Worm (Caenorhabditis elegans): ENCODE results near the gene pxl-1.

pxl-1 gene

ce11 chrIII:5863774-5864173 is 32.0 kb downstream of the pxl-1 start, which contains the start of gene dnpp-1:
Gene dnpp-1, minus strand, starts transcription at chrIII:5863803.
- TF ChIP-seq ceh-8 (GFP tag; optimal IDR thresholded peaks at IDR 0.05) (no peak), unc-30 (tag; optimal IDR thresholded peaks at IDR 0.05) (no peak), mef-2 (tag; optimal IDR thresholded peaks at IDR 0.05) (no peak), F16B12.6 (tag; optimal IDR thresholded peaks at IDR 0.05) (no peak), ceh-90 (tag; optimal IDR thresholded peaks at IDR 0.05) (no peak), isw-1 (GFP tag; IDR thresholded peaks at IDR 0.05) (no peak), nhr-76 (tag; optimal IDR thresholded peaks at IDR 0.05) (no peak), lin-35 (GFP tag; optimal IDR thresholded peaks at IDR 0.05) (peak in 1 of 2 experiments; percentile 25), lsy-2 (tag; optimal IDR thresholded peaks at IDR 0.05) (no peak), zag-1 (tag; optimal IDR thresholded peaks at IDR 0.05) (no peak), sup-37 (GFP tag; optimal IDR thresholded peaks at IDR 0.05) (no peak), dsc-1 (tag; optimal IDR thresholded peaks at IDR 0.05) (no peak), blmp-1 (tag; optimal IDR thresholded peaks at IDR 0.05) (peak; percentile 62), lir-3 (tag; optimal IDR thresholded peaks at IDR 0.05; ENCODE audit: poor library complexity) (no peak), ets-5 (GFP tag; IDR thresholded peaks at IDR 0.05) (no peak), ztf-4 (tag; optimal IDR thresholded peaks at IDR 0.05) (no peak), ama-1 (optimal IDR thresholded peaks at IDR 0.05) (no peak), ceh-88 (GFP tag; IDR thresholded peaks at IDR 0.05) (no peak), tlp-1 (tag; optimal IDR thresholded peaks at IDR 0.05) (peak; percentile 25), zip-4 (GFP tag; optimal IDR thresholded peaks at IDR 0.05) (no peak), rnt-1 (tag; optimal IDR thresholded peaks at IDR 0.05) (no peak), pag-3 (tag; optimal IDR thresholded peaks at IDR 0.05; ENCODE audit: borderline replicate concordance, insufficient read depth) (no peak), elt-2 (tag; optimal IDR thresholded peaks at IDR 0.05) (peak; percentile 78), lin-39 (tag; optimal IDR thresholded peaks at IDR 0.05) (no peak), C16A3.4 (tag; optimal IDR thresholded peaks at IDR 0.05) (no peak), tbx-2 (tag; optimal IDR thresholded peaks at IDR 0.05) (no peak), nhr-77 (tag; optimal IDR thresholded peaks at IDR 0.05) (no peak), ceh-63 (GFP tag; optimal IDR thresholded peaks at IDR 0.05) (no peak), ces-1 (GFP tag; optimal IDR thresholded peaks at IDR 0.05) (no peak), unc-98 (GFP tag; IDR thresholded peaks at IDR 0.05) (no peak), pqm-1 (tag; optimal IDR thresholded peaks at IDR 0.05) (peak; percentile 36), pax-3 (tag; optimal IDR thresholded peaks at IDR 0.05) (no peak), xbp-1 (tag; optimal IDR thresholded peaks at IDR 0.05) (no peak), fkh-10 (GFP tag; optimal IDR thresholded peaks at IDR 0.05) (no peak), skn-1 (tag; optimal IDR thresholded peaks at IDR 0.05) (no peak)

- TF ChIP-seq jun-1 (tag; optimal IDR thresholded peaks at IDR 0.05): no peak
- TF ChIP-seq efl-1 (optimal IDR thresholded peaks at IDR 0.05): no peak
- peak in 1 of 2 experiments; percentile 75 for TF ChIP-seq efl-1 (GFP tag; optimal IDR thresholded peaks at IDR 0.05 in 1 of 2)
- TF ChIP-seq C04F5.9 (tag; optimal IDR thresholded peaks at IDR 0.05): no peak
- no peak for TF ChIP-seq ama-1 (optimal IDR thresholded peaks at IDR 0.05)
- TF ChIP-seq hlh-4 (tag; optimal IDR thresholded peaks at IDR 0.05): no peak
- no peak for TF ChIP-seq nhr-28 (tag; optimal IDR thresholded peaks at IDR 0.05)
Observed at ce11 chrIII:5859008-5859407, 36.8 kb downstream of the pxl-1 start, which contains the start of gene dpf-4. Gene dpf-4, plus strand, starts transcription at chrIII:5859308.

ce11 chrIII:5855637-5856179 is 40.1 kb downstream of the pxl-1 start, which contains the start of the genes cct-6 and alh-9:
Gene cct-6, minus strand, starts transcription at chrIII:5855687.
Gene alh-9, plus strand, starts transcription at chrIII:5856018.
- TF ChIP-seq unc-30 (tag; optimal IDR thresholded peaks at IDR 0.05): no peak
- no peak for TF ChIP-seq sox-4 (tag; optimal IDR thresholded peaks at IDR 0.05)
- TF ChIP-seq xbp-1 (tag; optimal IDR thresholded peaks at IDR 0.05): peak; percentile 81
- no peak for TF ChIP-seq ceh-88 (GFP tag; IDR thresholded peaks at IDR 0.05)
- no peak for TF ChIP-seq sptf-1 (tag; optimal IDR thresholded peaks at IDR 0.05)
- peak; percentile 79 for TF ChIP-seq lin-14 (GFP tag; optimal IDR thresholded peaks at IDR 0.05)
- peak; percentile 65 for TF ChIP-seq nhr-90 (tag; optimal IDR thresholded peaks at IDR 0.05; ENCODE audit: poor library complexity)
- peak; percentile 53 for TF ChIP-seq F16B12.6 (tag; optimal IDR thresholded peaks at IDR 0.05)
- TF ChIP-seq zip-4 (GFP tag; optimal IDR thresholded peaks at IDR 0.05): peak; percentile 33
- TF ChIP-seq nhr-47 (tag; optimal IDR thresholded peaks at IDR 0.05): peak; percentile 81
- TF ChIP-seq pax-3 (tag; optimal IDR thresholded peaks at IDR 0.05): no peak
- peak; percentile 73 for TF ChIP-seq lin-15B (tag; optimal IDR thresholded peaks at IDR 0.05)
- TF ChIP-seq C16A3.4 (tag; optimal IDR thresholded peaks at IDR 0.05): peak; percentile 88
- TF ChIP-seq irx-1 (tag; optimal IDR thresholded peaks at IDR 0.05): peak; percentile 30
- peak; percentile 89 for TF ChIP-seq snu-23 (GFP tag; optimal IDR thresholded peaks at IDR 0.05)
- TF ChIP-seq swsn-7 (tag; optimal IDR thresholded peaks at IDR 0.05): peak; percentile 75
- TF ChIP-seq pag-3 (tag; optimal IDR thresholded peaks at IDR 0.05; ENCODE audit: borderline replicate concordance, insufficient read depth): no peak
- TF ChIP-seq C04F5.9 (tag; optimal IDR thresholded peaks at IDR 0.05): peak; percentile 26
- peak; percentile 85 to 96 for TF ChIP-seq efl-1 (optimal IDR thresholded peaks at IDR 0.05)
- peak; percentile 96 to 99 for TF ChIP-seq efl-1 (GFP tag; optimal IDR thresholded peaks at IDR 0.05 in 1 of 2)
- peak; percentile 81 for TF ChIP-seq rnt-1 (tag; optimal IDR thresholded peaks at IDR 0.05)

Measured in whole organism, L1 larva.